Fruit fly (Drosophila melanogaster) whole organism, embryonic: ENCODE measurements around the gene Creld.

Experiments used
- Adf1 ChIP-seq: fragments of 200-800 bp; sonication (Bioruptor generic); IDR thresholded peaks from 2 replicates; pipeline ENCODE4 v1.3.6; 2022; ENCODE audit warnings: missing biosample characterization, missing genetic modification characterization
- Awh ChIP-seq: fragments of 200-800 bp; sonication (Bioruptor generic); IDR thresholded peaks from 2 replicates; pipeline ENCODE4, ENCODE4 v1.3.6; 2022; ENCODE audit warnings: missing biosample characterization, missing genetic modification characterization
- Bdp1 ChIP-seq: fragments of 200-800 bp; sonication (Bioruptor generic); optimal IDR thresholded peaks from 3 replicates; lab custom pipeline; 2016; ENCODE audit warnings: missing biosample characterization, missing genetic modification characterization
- BtbVII ChIP-seq: fragments of 200-800 bp; sonication (Bioruptor generic); optimal IDR thresholded peaks from 3 replicates; lab custom pipeline; 2017; ENCODE audit warnings: missing biosample characterization, mild to moderate bottlenecking, missing genetic modification characterization
- CG10431 ChIP-seq: fragments of 200-800 bp; sonication (Bioruptor generic); optimal IDR thresholded peaks from 3 replicates; lab custom pipeline; 2018; ENCODE audit warnings: missing biosample characterization, mild to moderate bottlenecking, missing genetic modification characterization
- CG10543 ChIP-seq: fragments of 200-800 bp; sonication (Bioruptor generic); optimal IDR thresholded peaks from 3 replicates; lab custom pipeline; 2017; ENCODE audit warnings: missing biosample characterization, mild to moderate bottlenecking, missing genetic modification characterization, moderate library complexity
- CG11504 ChIP-seq: fragments of 200-800 bp; sonication (Bioruptor generic); optimal IDR thresholded peaks from 3 replicates; lab custom pipeline; 2019; ENCODE audit warnings: missing biosample characterization, mild to moderate bottlenecking, missing genetic modification characterization, moderate library complexity
- CG12104 ChIP-seq: fragments of 200-800 bp; sonication (Bioruptor generic); optimal IDR thresholded peaks from 3 replicates; lab custom pipeline; 2016; ENCODE audit warnings: missing biosample characterization, missing genetic modification characterization
- CG1603 ChIP-seq: fragments of 200-800 bp; sonication (Bioruptor generic); optimal IDR thresholded peaks from 2 replicates; lab custom pipeline; 2019; ENCODE audit warnings: missing biosample characterization, mild to moderate bottlenecking, missing genetic modification characterization, moderate library complexity
- CG16815 ChIP-seq: fragments of 200-800 bp; sonication (Bioruptor generic); optimal IDR thresholded peaks from 3 replicates; lab custom pipeline; 2017; ENCODE audit warnings: missing biosample characterization, mild to moderate bottlenecking, missing genetic modification characterization
- CG17359 ChIP-seq: fragments of 200-800 bp; sonication (Bioruptor generic); optimal IDR thresholded peaks from 3 replicates; lab custom pipeline; 2018; ENCODE audit warnings: missing biosample characterization, mild to moderate bottlenecking, missing genetic modification characterization, moderate library complexity
- CG17568 ChIP-seq: fragments of 200-800 bp; sonication (Bioruptor generic); optimal IDR thresholded peaks from 2 replicates; lab custom pipeline; 2018; ENCODE audit warnings: missing biosample characterization, mild to moderate bottlenecking, missing genetic modification characterization, moderate library complexity
- CG18476 ChIP-seq: fragments of 200-800 bp; sonication (Bioruptor generic); optimal IDR thresholded peaks from 2 replicates; lab custom pipeline; 2016; ENCODE audit warnings: missing biosample characterization, mild to moderate bottlenecking, missing genetic modification characterization
- CG2120 ChIP-seq: fragments of 200-800 bp; sonication (Bioruptor generic); optimal IDR thresholded peaks from 3 replicates; lab custom pipeline; 2016; ENCODE audit warnings: missing biosample characterization, missing genetic modification characterization
- CG2199 ChIP-seq: fragments of 200-800 bp; sonication (Bioruptor generic); IDR thresholded peaks from 3 replicates; pipeline ENCODE4 v1.3.6; 2022; ENCODE audit warnings: missing biosample characterization, missing genetic modification characterization
- CG4424 ChIP-seq: fragments of 200-800 bp; sonication (Bioruptor generic); optimal IDR thresholded peaks from 3 replicates; lab custom pipeline; 2016; ENCODE audit warnings: missing biosample characterization, missing genetic modification characterization
- CG4707 ChIP-seq: fragments of 200-800 bp; sonication (Bioruptor generic); optimal IDR thresholded peaks from 2 replicates; lab custom pipeline; 2018; ENCODE audit warnings: missing biosample characterization, mild to moderate bottlenecking, missing genetic modification characterization, moderate library complexity
- CG6813 ChIP-seq: fragments of 200-800 bp; sonication (Bioruptor generic); optimal IDR thresholded peaks from 2 replicates; lab custom pipeline; 2017; ENCODE audit warnings: missing biosample characterization, missing genetic modification characterization, mild to moderate bottlenecking, moderate library complexity, missing genetic modification reagents
- CG7271 ChIP-seq: fragments of 200-800 bp; sonication (Bioruptor generic); optimal IDR thresholded peaks from 2 replicates; lab custom pipeline; 2018; ENCODE audit warnings: missing biosample characterization, mild to moderate bottlenecking, missing genetic modification characterization, moderate library complexity
- CG7357 ChIP-seq: fragments of 200-800 bp; sonication (Bioruptor generic); IDR thresholded peaks from 3 replicates; pipeline ENCODE4 v1.3.6; 2022; ENCODE audit warnings: missing biosample characterization, missing genetic modification characterization
- CG9727 ChIP-seq: fragments of 200-800 bp; sonication (Bioruptor generic); optimal IDR thresholded peaks from 3 replicates; lab custom pipeline; 2017; ENCODE audit warnings: missing biosample characterization, mild to moderate bottlenecking, missing genetic modification characterization
- Camta ChIP-seq: fragments of 200-800 bp; sonication (Bioruptor generic); optimal IDR thresholded peaks from 2 replicates; lab custom pipeline; 2016; ENCODE audit warnings: missing biosample characterization, missing genetic modification characterization
- CrebB ChIP-seq: fragments of 200-800 bp; sonication (Bioruptor generic); optimal IDR thresholded peaks from 3 replicates; lab custom pipeline; 2018; ENCODE audit warnings: missing biosample characterization, mild to moderate bottlenecking, missing genetic modification characterization
- Fer1 ChIP-seq: fragments of 200-800 bp; sonication (Bioruptor generic); optimal IDR thresholded peaks from 2 replicates; lab custom pipeline; 2017; ENCODE audit warnings: missing biosample characterization, mild to moderate bottlenecking, missing genetic modification characterization
- Fer3 ChIP-seq: fragments of 200-800 bp; sonication (Bioruptor generic); optimal IDR thresholded peaks from 2 replicates; lab custom pipeline; 2018; ENCODE audit warnings: missing biosample characterization, mild to moderate bottlenecking, missing genetic modification characterization, moderate library complexity
- HHEX ChIP-seq: fragments of 200-800 bp; sonication (Bioruptor generic); optimal IDR thresholded peaks from 3 replicates; lab custom pipeline; 2017; ENCODE audit warnings: missing biosample characterization, mild to moderate bottlenecking, missing genetic modification characterization, missing genetic modification reagents
- Hmr ChIP-seq: fragments of 200-800 bp; sonication (Bioruptor generic); optimal IDR thresholded peaks from 3 replicates; lab custom pipeline; 2017; ENCODE audit warnings: mild to moderate bottlenecking, missing biosample characterization, missing genetic modification reagents, missing genetic modification characterization
- Kr ChIP-seq: fragments of 200-800 bp; sonication (Bioruptor generic); optimal IDR thresholded peaks from 2 replicates; lab custom pipeline; 2017; ENCODE audit warnings: missing biosample characterization, mild to moderate bottlenecking, missing genetic modification characterization
- NfI ChIP-seq: fragments of 200-800 bp; sonication (Bioruptor generic); optimal IDR thresholded peaks from 3 replicates; lab custom pipeline; 2018; ENCODE audit warnings: missing biosample characterization, mild to moderate bottlenecking, missing genetic modification characterization, moderate library complexity
- Oli ChIP-seq: fragments of 200-800 bp; sonication (Bioruptor generic); optimal IDR thresholded peaks from 2 replicates; lab custom pipeline; 2018; ENCODE audit warnings: missing biosample characterization, mild to moderate bottlenecking, missing genetic modification characterization, moderate library complexity
- Rfx ChIP-seq: fragments of 200-800 bp; sonication (Bioruptor generic); IDR thresholded peaks from 2 replicates; pipeline ENCODE4 v1.3.6; 2022; ENCODE audit warnings: missing biosample characterization, missing genetic modification characterization
- Side ChIP-seq: fragments of 200-800 bp; sonication (Bioruptor generic); optimal IDR thresholded peaks from 2 replicates; lab custom pipeline; 2016; ENCODE audit warnings: missing biosample characterization, missing genetic modification characterization
- Sox100B ChIP-seq: fragments of 200-800 bp; sonication (Bioruptor generic); optimal IDR thresholded peaks from 3 replicates; lab custom pipeline; 2018; ENCODE audit warnings: missing biosample characterization, mild to moderate bottlenecking, missing genetic modification characterization
- Xbp1 ChIP-seq: fragments of 200-800 bp; sonication (Bioruptor generic); optimal IDR thresholded peaks from 3 replicates; lab custom pipeline; 2016; ENCODE audit warnings: missing biosample characterization, mild to moderate bottlenecking, missing genetic modification characterization
- ash1 ChIP-seq: fragments of 200-800 bp; sonication (Bioruptor generic); optimal IDR thresholded peaks from 2 replicates; lab custom pipeline; 2018; ENCODE audit warnings: missing biosample characterization, mild to moderate bottlenecking, missing genetic modification characterization
- bab2 ChIP-seq: fragments of 200-800 bp; sonication (Bioruptor generic); optimal IDR thresholded peaks from 2 replicates; lab custom pipeline; 2016; ENCODE audit warnings: missing biosample characterization, missing genetic modification characterization
- btn ChIP-seq: fragments of 200-800 bp; sonication (Bioruptor generic); optimal IDR thresholded peaks from 2 replicates; lab custom pipeline; 2016; ENCODE audit warnings: missing biosample characterization, missing genetic modification characterization
- chif ChIP-seq, 2 experiments: fragments of 200-800 bp; sonication (Bioruptor generic); optimal IDR thresholded peaks; 3 replicates each; lab custom pipeline; 2016; ENCODE audit warnings: missing biosample characterization in 2 of 2, missing genetic modification characterization in 2 of 2
- gcm ChIP-seq: fragments of 200-800 bp; sonication (Bioruptor generic); optimal IDR thresholded peaks from 2 replicates; lab custom pipeline; 2019; ENCODE audit warnings: missing biosample characterization, mild to moderate bottlenecking, missing genetic modification characterization, moderate library complexity
- gsb ChIP-seq: fragments of 200-800 bp; sonication (Bioruptor generic); IDR thresholded peaks from 2 replicates; pipeline ENCODE4 v1.3.6; 2022; ENCODE audit warnings: missing biosample characterization, missing genetic modification characterization
- kni ChIP-seq: fragments of 200-800 bp; sonication (Bioruptor generic); optimal IDR thresholded peaks from 3 replicates; lab custom pipeline; 2017; ENCODE audit warnings: mild to moderate bottlenecking, missing biosample characterization, missing genetic modification reagents, missing genetic modification characterization
- lab ChIP-seq: fragments of 200-800 bp; sonication (Bioruptor generic); optimal IDR thresholded peaks from 3 replicates; lab custom pipeline; 2017; ENCODE audit warnings: missing biosample characterization, missing genetic modification characterization, mild to moderate bottlenecking, moderate library complexity, missing genetic modification reagents
- pb ChIP-seq: fragments of 200-800 bp; sonication (Bioruptor generic); optimal IDR thresholded peaks from 3 replicates; lab custom pipeline; 2016; ENCODE audit warnings: missing biosample characterization, missing genetic modification characterization
- pita ChIP-seq: fragments of 200-800 bp; sonication (Bioruptor generic); optimal IDR thresholded peaks from 2 replicates; lab custom pipeline; 2017; ENCODE audit warnings: missing biosample characterization, mild to moderate bottlenecking, missing genetic modification characterization
- pnt ChIP-seq: fragments of 200-800 bp; sonication (Bioruptor generic); optimal IDR thresholded peaks from 3 replicates; lab custom pipeline; 2016; ENCODE audit warnings: missing biosample characterization, missing genetic modification characterization
- pzg ChIP-seq: fragments of 200-800 bp; sonication (Bioruptor generic); optimal IDR thresholded peaks from 3 replicates; lab custom pipeline; 2018; ENCODE audit warnings: missing biosample characterization, mild to moderate bottlenecking, missing genetic modification characterization, moderate library complexity
- sens-2 ChIP-seq: fragments of 200-800 bp; sonication (Bioruptor generic); IDR thresholded peaks from 2 replicates; pipeline ENCODE4 v1.3.6; 2022; ENCODE audit warnings: missing biosample characterization, missing genetic modification characterization
- so ChIP-seq: fragments of 200-800 bp; sonication (Bioruptor generic); IDR thresholded peaks from 3 replicates; pipeline ENCODE4 v1.3.6; 2022; ENCODE audit warnings: missing biosample characterization, missing genetic modification characterization
- stc ChIP-seq: fragments of 200-800 bp; sonication (Bioruptor generic); IDR thresholded peaks from 2 replicates; pipeline ENCODE4 v1.3.6; 2022; ENCODE audit warnings: missing biosample characterization, missing genetic modification characterization
- sug ChIP-seq: fragments of 200-800 bp; optimal IDR thresholded peaks from 2 replicates; lab custom pipeline; 2019; ENCODE audit warnings: missing biosample characterization, mild to moderate bottlenecking, missing genetic modification characterization, moderate library complexity
- toy ChIP-seq: fragments of 200-800 bp; sonication (Bioruptor generic); IDR thresholded peaks from 2 replicates; pipeline ENCODE4 v1.3.6; 2022; ENCODE audit warnings: missing biosample characterization, missing genetic modification characterization

The Creld gene

dm6 chr2L:117750-118149 lies 15.6 kb downstream of the Creld start (continued):
- TF ChIP-seq so (GFP tag; lab: Robert Waterston, UW) (peak; percentile 45; the same call in 1 of the 3 replicates), pita (GFP tag; lab: Kevin White, UChicago) (no peak), sug (tag; lab: Kevin White, UChicago) (no peak), Rfx (GFP tag; lab: Robert Waterston, UW) (peak; percentile 40; the same call in 1 of the 2 replicates), Bdp1 (GFP tag; lab: Kevin White, UChicago) (peak; percentile 15), Hmr (peak; percentile 32), gsb (GFP tag; lab: Robert Waterston, UW) (0 out of 2 replicates have a peak, but pooled peaks have one; percentile 10), CrebB (tag; lab: Kevin White, UChicago) (peak; percentile 20), kni (GFP tag; lab: Kevin White, UChicago) (peak; percentile 75), lab (GFP tag; lab: Kevin White, UChicago) (peak; percentile 82), ash1 (peak; percentile 6), BtbVII (peak; percentile 54), CG16815 (no peak), CG2120 (GFP tag; lab: Kevin White, UChicago) (peak; percentile 11), pb (no peak), CG17359 (peak; percentile 61), CG12104 (GFP tag; lab: Kevin White, UChicago) (no peak), CG7357 (GFP tag; lab: Robert Waterston, UW) (no peak), Fer3 (tag; lab: Kevin White, UChicago) (peak; percentile 35), Oli (tag; lab: Kevin White, UChicago) (no peak), CG1603 (tag; lab: Kevin White, UChicago) (peak; percentile 14), CG4707 (GFP tag; lab: Kevin White, UChicago) (peak; percentile 22), CG9727 (GFP tag; lab: Kevin White, UChicago) (no peak), btn (peak; percentile 18), Fer1 (peak; percentile 75), gcm (GFP tag; lab: Kevin White, UChicago) (no peak), Camta (GFP tag; lab: Kevin White, UChicago) (peak; percentile 5), CG7271 (tag; lab: Kevin White, UChicago) (no peak), stc (GFP tag; lab: Robert Waterston, UW) (no peak), pzg (GFP tag; lab: Kevin White, UChicago) (no peak), CG6813 (GFP tag; lab: Kevin White, UChicago) (peak; percentile 44), CG11504 (tag; lab: Kevin White, UChicago) (no peak), Kr (GFP tag; lab: Kevin White, UChicago) (no peak), CG10543 (GFP tag; lab: Kevin White, UChicago) (peak; percentile 38), CG10431 (GFP tag; lab: Kevin White, UChicago) (no peak), NfI (GFP tag; lab: Kevin White, UChicago) (peak; percentile 13), bab2 (GFP tag; lab: Kevin White, UChicago) (no peak), CG4424 (GFP tag; lab: Kevin White, UChicago) (no peak), Side (GFP tag; lab: Kevin White, UChicago) (no peak), Xbp1 (no peak), pnt (GFP tag; lab: Kevin White, UChicago) (no peak), Awh (GFP tag; lab: Robert Waterston, UW) (peak; percentile 49; the same call in 1 of the 2 replicates), toy (GFP tag; lab: Robert Waterston, UW) (no peak), Sox100B (peak; percentile 38), CG17568 (GFP tag; lab: Kevin White, UChicago) (peak; percentile 8), CG18476 (GFP tag; lab: Kevin White, UChicago) (no peak), CG2199 (GFP tag; lab: Robert Waterston, UW) (no peak), HHEX (peak; percentile 61), Adf1 (GFP tag; lab: Robert Waterston, UW) (no peak), sens-2 (GFP tag; lab: Robert Waterston, UW) (no peak), chif (GFP tag; optimal IDR thresholded peaks at IDR 0.05; lab: Kevin White, UChicago) (peak in 1 of 2 experiments; percentile 3)
